Fruit fly (Drosophila melanogaster): ENCODE results near the gene CG14556.

Gene CG14556

DNA sequence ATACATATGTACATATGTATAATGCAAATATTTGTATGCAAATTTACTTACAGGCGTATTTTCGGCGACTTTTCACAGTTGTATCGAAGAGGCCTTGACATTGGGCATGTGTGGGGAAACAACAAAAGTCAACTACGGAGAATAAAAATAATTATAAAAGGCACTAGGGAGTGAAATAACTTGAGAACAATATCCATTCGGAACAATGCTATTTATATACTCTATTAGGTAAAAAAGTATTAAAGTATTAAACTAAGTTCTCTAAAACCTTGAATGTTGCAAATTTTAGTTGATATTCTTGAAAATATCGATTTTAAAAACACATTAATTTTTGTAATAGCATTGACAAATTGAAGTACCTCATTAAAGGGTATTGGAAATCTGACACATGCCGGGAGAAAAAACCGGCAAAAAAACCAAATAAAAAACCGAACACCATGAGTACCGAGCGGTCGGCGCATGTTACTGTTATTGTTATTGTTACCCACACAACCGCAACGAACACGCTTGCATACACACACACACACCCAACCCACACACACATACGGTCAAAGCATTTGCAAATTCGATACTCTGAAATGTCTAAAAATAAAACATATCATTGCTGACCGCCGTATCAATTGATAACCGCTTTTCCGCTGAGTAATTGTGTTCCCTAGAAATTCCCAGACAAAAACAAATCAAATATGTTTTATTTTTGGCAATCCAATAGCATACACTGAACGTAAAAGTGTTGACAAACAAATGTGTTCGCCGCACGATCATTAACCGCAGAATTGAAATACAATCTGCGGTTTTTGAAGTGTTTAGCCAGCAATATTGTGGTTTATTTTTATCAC is 21.9 kb upstream of the CG14556 start:
- TF ChIP-seq pho (GFP tag; optimal IDR thresholded peaks at IDR 0.05) (peak; percentile 27), CG9609 (GFP tag; optimal IDR thresholded peaks at IDR 0.05) (no peak), Myb (GFP tag; optimal IDR thresholded peaks at IDR 0.05) (no peak), CG11247 (GFP tag; IDR thresholded peaks at IDR 0.05) (no peak), Meics (GFP tag; optimal IDR thresholded peaks at IDR 0.05) (peak; percentile 70), esg (GFP tag; conservative IDR thresholded peaks at IDR 0.05) (0 out of 2 replicates have a peak, but pooled peaks have one; percentile 7), CG11504 (tag; optimal IDR thresholded peaks at IDR 0.05) (peak; percentile 32), exex (tag; optimal IDR thresholded peaks at IDR 0.05) (no peak), CG18599 (GFP tag; optimal IDR thresholded peaks at IDR 0.05) (peak; percentile 69), CG30020 (tag; optimal IDR thresholded peaks at IDR 0.05) (no peak), Optix (GFP tag; IDR thresholded peaks at IDR 0.05) (no peak), CG30403 (GFP tag; optimal IDR thresholded peaks at IDR 0.05) (peak; percentile 35), wdn (GFP tag; IDR thresholded peaks at IDR 0.05) (0 out of 2 replicates have a peak, but pooled peaks have one; percentile 35), CG7987 (GFP tag; optimal IDR thresholded peaks at IDR 0.05) (peak; percentile 25), gem (tag; optimal IDR thresholded peaks at IDR 0.05) (peak; percentile 72), NC2β (GFP tag; optimal IDR thresholded peaks at IDR 0.05) (no peak), CG9727 (GFP tag; optimal IDR thresholded peaks at IDR 0.05) (peak; percentile 40), dmrt99B (tag; optimal IDR thresholded peaks at IDR 0.05) (peak; percentile 26), PHDP (tag; optimal IDR thresholded peaks at IDR 0.05) (peak; percentile 46), CG13775 (GFP tag; optimal IDR thresholded peaks at IDR 0.05) (peak; percentile 5), grn (GFP tag; optimal IDR thresholded peaks at IDR 0.05) (no peak), bcd (GFP tag; optimal IDR thresholded peaks at IDR 0.05) (peak; percentile 32), MBD-R2 (GFP tag; IDR thresholded peaks at IDR 0.05) (peak; percentile 8; the same call in 1 of the 2 replicates), CG5180 (GFP tag; optimal IDR thresholded peaks at IDR 0.05) (no peak), CG12391 (tag; optimal IDR thresholded peaks at IDR 0.05) (no peak), Mad (GFP tag; optimal IDR thresholded peaks at IDR 0.05) (no peak), Poxn (GFP tag; IDR thresholded peaks at IDR 0.05) (no peak), Hsf (GFP tag; optimal IDR thresholded peaks at IDR 0.05) (no peak), dysf (GFP tag; IDR thresholded peaks at IDR 0.05) (peak; percentile 78), CG8924 (tag; optimal IDR thresholded peaks at IDR 0.05) (peak; percentile 31), CG13894 (tag; optimal IDR thresholded peaks at IDR 0.05) (no peak), D19A (tag; optimal IDR thresholded peaks at IDR 0.05) (peak; percentile 82), jigr1 (GFP tag; IDR thresholded peaks at IDR 0.05) (no peak), bab2 (GFP tag; optimal IDR thresholded peaks at IDR 0.05) (peak; percentile 17), CG15514 (GFP tag; optimal IDR thresholded peaks at IDR 0.05) (peak; percentile 25), Ssrp (tag; optimal IDR thresholded peaks at IDR 0.05) (no peak), sim (GFP tag; IDR thresholded peaks at IDR 0.05) (no peak), dmrt11E (tag; optimal IDR thresholded peaks at IDR 0.05) (peak; percentile 45), CG7745 (tag; optimal IDR thresholded peaks at IDR 0.05) (no peak), CG14014 (GFP tag; IDR thresholded peaks at IDR 0.05) (peak; percentile 28; the same call in 1 of the 2 replicates), CG34422 (GFP tag; IDR thresholded peaks at IDR 0.05) (0 out of 3 replicates have a peak, but pooled peaks have one; percentile 7), CG1233 (GFP tag; optimal IDR thresholded peaks at IDR 0.05) (peak; percentile 28), CG10543 (GFP tag; optimal IDR thresholded peaks at IDR 0.05) (peak; percentile 37), CG16815 (GFP tag; optimal IDR thresholded peaks at IDR 0.05) (peak; percentile 8), CG7839 (tag; optimal IDR thresholded peaks at IDR 0.05) (peak; percentile 42), CG32532 (GFP tag; IDR thresholded peaks at IDR 0.05) (peak; percentile 71), odd (GFP tag; optimal IDR thresholded peaks at IDR 0.05) (no peak), CG6654 (GFP tag; optimal IDR thresholded peaks at IDR 0.05) (no peak)

All from whole organism, embryonic.